Worm (Caenorhabditis elegans) whole organism, dauer: ENCODE data around the gene F07E5.7.
"Not testable (repeated sequence)": the region's sequence is repeated elsewhere in the genome, so short reads cannot be mapped to it uniquely, and the experiment has no call there.

Experiments
- unc-62 ChIP-seq: sonication (generic microtip); optimal IDR thresholded peaks from 2 replicates; lab custom pipeline; 2017; ENCODE audit warnings: missing biosample characterization, missing genetic modification reagents, missing genetic modification characterization

F07E5.7 gene

ce11 chrII:2026525-2026924, 44.8 kb downstream of the F07E5.7 start, which contains the start of gene bath-21:
bath-21 (minus strand) TSS chrII:2026625.
- TF ChIP-seq unc-62 (GFP tag; lab: Kevin White, UChicago): no peak

- not testable (repeated sequence) for TF ChIP-seq unc-62 (GFP tag; lab: Kevin White, UChicago)
Measured at ce11 chrII:2023514-2023913, 47.8 kb downstream of the F07E5.7 start, which contains the start of gene cya-2. cya-2 (minus strand) TSS chrII:2023614.
